Fruit fly (Drosophila melanogaster) whole organism, embryonic: ENCODE measurements around the gene CG6878.

Experiments used
- Ada2b ChIP-seq: fragments of 200-800 bp; sonication (Bioruptor generic); IDR thresholded peaks from 2 replicates; pipeline ENCODE4 v1.3.6; 2022; ENCODE audit warnings: missing biosample characterization, missing genetic modification characterization
- B-H2 ChIP-seq: fragments of 200-800 bp; sonication (Bioruptor generic); optimal IDR thresholded peaks from 2 replicates; lab custom pipeline; 2018; ENCODE audit warnings: missing biosample characterization, mild to moderate bottlenecking, missing genetic modification characterization
- Bteb2 ChIP-seq: fragments of 200-800 bp; sonication (Bioruptor generic); optimal IDR thresholded peaks from 2 replicates; lab custom pipeline; 2016; ENCODE audit warnings: missing biosample characterization, missing genetic modification characterization
- CG10267 ChIP-seq: fragments of 200-800 bp; sonication (Bioruptor generic); optimal IDR thresholded peaks from 2 replicates; lab custom pipeline; 2018; ENCODE audit warnings: missing biosample characterization, mild to moderate bottlenecking, missing genetic modification characterization, moderate library complexity
- CG10431 ChIP-seq: fragments of 200-800 bp; sonication (Bioruptor generic); optimal IDR thresholded peaks from 3 replicates; lab custom pipeline; 2018; ENCODE audit warnings: missing biosample characterization, mild to moderate bottlenecking, missing genetic modification characterization
- CG11456 ChIP-seq: fragments of 200-800 bp; sonication (Bioruptor generic); IDR thresholded peaks from 3 replicates; pipeline ENCODE4 v1.3.6; 2022; ENCODE audit warnings: missing biosample characterization, missing genetic modification characterization
- CG12155 ChIP-seq: fragments of 200-800 bp; sonication (Bioruptor generic); optimal IDR thresholded peaks from 3 replicates; lab custom pipeline; 2016; ENCODE audit warnings: missing biosample characterization, missing genetic modification characterization
- CG12391 ChIP-seq: fragments of 200-800 bp; sonication (Bioruptor generic); optimal IDR thresholded peaks from 3 replicates; lab custom pipeline; 2018; ENCODE audit warnings: missing biosample characterization, mild to moderate bottlenecking, missing genetic modification characterization, moderate library complexity
- CG13287 ChIP-seq: fragments of 200-800 bp; sonication (Bioruptor generic); IDR thresholded peaks from 2 replicates; pipeline ENCODE4 v1.3.6; 2022; ENCODE audit warnings: missing biosample characterization, missing genetic modification characterization; ENCODE audit not compliant: partially characterized antibody
- CG14710 ChIP-seq: fragments of 200-800 bp; sonication (Bioruptor generic); optimal IDR thresholded peaks from 3 replicates; lab custom pipeline; 2019; ENCODE audit warnings: missing biosample characterization, mild to moderate bottlenecking, missing genetic modification characterization, moderate library complexity
- CG15514 ChIP-seq: fragments of 200-800 bp; sonication (Bioruptor generic); optimal IDR thresholded peaks from 3 replicates; lab custom pipeline; 2017; ENCODE audit warnings: missing biosample characterization, missing genetic modification characterization, mild to moderate bottlenecking, moderate library complexity, missing genetic modification reagents
- CG17186 ChIP-seq: fragments of 200-800 bp; sonication (Bioruptor generic); optimal IDR thresholded peaks from 3 replicates; lab custom pipeline; 2017; ENCODE audit warnings: missing biosample characterization, missing genetic modification reagents, missing genetic modification characterization
- CG17361 ChIP-seq: fragments of 200-800 bp; sonication (Bioruptor generic); IDR thresholded peaks from 3 replicates; pipeline ENCODE4 v1.3.6; 2022; ENCODE audit warnings: missing biosample characterization, missing genetic modification characterization
- CG18262 ChIP-seq: fragments of 200-800 bp; optimal IDR thresholded peaks from 3 replicates; lab custom pipeline; 2019; ENCODE audit warnings: missing biosample characterization, mild to moderate bottlenecking, missing genetic modification characterization, moderate library complexity
- CG18476 ChIP-seq: fragments of 200-800 bp; sonication (Bioruptor generic); optimal IDR thresholded peaks from 2 replicates; lab custom pipeline; 2016; ENCODE audit warnings: missing biosample characterization, mild to moderate bottlenecking, missing genetic modification characterization
- CG34224 ChIP-seq: fragments of 200-800 bp; sonication (Bioruptor generic); IDR thresholded peaks from 3 replicates; pipeline ENCODE4 v1.3.6; 2022; ENCODE audit warnings: missing biosample characterization, missing genetic modification characterization; ENCODE audit not compliant: partially characterized antibody
- CG3847 ChIP-seq: fragments of 200-800 bp; sonication (Bioruptor generic); IDR thresholded peaks from 2 replicates; pipeline ENCODE4 v1.3.6; 2022; ENCODE audit warnings: missing biosample characterization, missing genetic modification characterization
- CG7839 ChIP-seq: fragments of 200-800 bp; sonication (Bioruptor generic); optimal IDR thresholded peaks from 3 replicates; lab custom pipeline; 2018; ENCODE audit warnings: missing biosample characterization, mild to moderate bottlenecking, missing genetic modification characterization, moderate library complexity
- CG7987 ChIP-seq: fragments of 200-800 bp; sonication (Bioruptor generic); optimal IDR thresholded peaks from 2 replicates; lab custom pipeline; 2018; ENCODE audit warnings: missing biosample characterization, mild to moderate bottlenecking, missing genetic modification characterization, moderate library complexity
- CG8765 ChIP-seq: fragments of 200-800 bp; sonication (Bioruptor generic); IDR thresholded peaks from 2 replicates; pipeline ENCODE4 v1.3.6; 2022; ENCODE audit warnings: missing biosample characterization, missing genetic modification characterization
- CG9797 ChIP-seq: fragments of 200-800 bp; sonication (Bioruptor generic); optimal IDR thresholded peaks from 3 replicates; lab custom pipeline; 2018; ENCODE audit warnings: missing biosample characterization, mild to moderate bottlenecking, missing genetic modification characterization
- Fer1 ChIP-seq: fragments of 200-800 bp; sonication (Bioruptor generic); optimal IDR thresholded peaks from 2 replicates; lab custom pipeline; 2017; ENCODE audit warnings: missing biosample characterization, mild to moderate bottlenecking, missing genetic modification characterization
- HLH3B ChIP-seq: fragments of 200-800 bp; sonication (Bioruptor generic); IDR thresholded peaks from 2 replicates; pipeline ENCODE4 v1.3.6; 2022; ENCODE audit warnings: missing biosample characterization, missing genetic modification characterization
- HLH4C ChIP-seq: fragments of 200-800 bp; sonication (Bioruptor generic); IDR thresholded peaks from 3 replicates; pipeline ENCODE4 v1.3.6; 2022; ENCODE audit warnings: missing biosample characterization, missing genetic modification characterization; ENCODE audit not compliant: partially characterized antibody
- HmgZ ChIP-seq: fragments of 200-800 bp; sonication (Bioruptor generic); optimal IDR thresholded peaks from 2 replicates; lab custom pipeline; 2018; ENCODE audit warnings: missing biosample characterization, mild to moderate bottlenecking, missing genetic modification characterization
- Hr51 ChIP-seq, 2 experiments: fragments of 200-800 bp; sonication (Bioruptor generic); optimal IDR thresholded peaks; 2 replicates in 1 of 2; 3 replicates in 1 of 2; lab custom pipeline; 2016 to 2018; ENCODE audit warnings: missing biosample characterization in 2 of 2, missing genetic modification characterization in 2 of 2, mild to moderate bottlenecking in 1 of 2, moderate library complexity in 1 of 2
- Side ChIP-seq: fragments of 200-800 bp; sonication (Bioruptor generic); optimal IDR thresholded peaks from 2 replicates; lab custom pipeline; 2016; ENCODE audit warnings: missing biosample characterization, missing genetic modification characterization
- Sry-δ ChIP-seq: fragments of 200-800 bp; sonication (Bioruptor generic); optimal IDR thresholded peaks from 2 replicates; lab custom pipeline; 2016; ENCODE audit warnings: missing biosample characterization, missing genetic modification characterization
- Xrp1 ChIP-seq: fragments of 200-800 bp; sonication (Bioruptor generic); IDR thresholded peaks from 2 replicates; pipeline ENCODE4 v1.3.6; 2022; ENCODE audit warnings: missing biosample characterization, missing genetic modification characterization
- amos ChIP-seq: fragments of 200-800 bp; sonication (Bioruptor generic); IDR thresholded peaks from 2 replicates; pipeline ENCODE4 v1.3.6; 2022; ENCODE audit warnings: missing biosample characterization, missing genetic modification characterization; ENCODE audit not compliant: partially characterized antibody
- caup ChIP-seq: fragments of 200-800 bp; sonication (Bioruptor generic); optimal IDR thresholded peaks from 3 replicates; lab custom pipeline; 2017; ENCODE audit warnings: missing biosample characterization, mild to moderate bottlenecking, missing genetic modification characterization, moderate library complexity; ENCODE audit not compliant: severe bottlenecking
- cg ChIP-seq: fragments of 200-800 bp; sonication (Bioruptor generic); optimal IDR thresholded peaks from 3 replicates; lab custom pipeline; 2019; ENCODE audit warnings: missing biosample characterization, mild to moderate bottlenecking, missing genetic modification characterization, moderate library complexity
- crp ChIP-seq, 2 experiments: fragments of 200-800 bp; sonication (Bioruptor generic); optimal IDR thresholded peaks; 2 replicates in 1 of 2; 3 replicates in 1 of 2; lab custom pipeline; 2017; ENCODE audit warnings: missing biosample characterization in 2 of 2, missing genetic modification characterization in 2 of 2, mild to moderate bottlenecking in 1 of 2, moderate library complexity in 1 of 2
- emc ChIP-seq: fragments of 200-800 bp; sonication (Bioruptor generic); optimal IDR thresholded peaks from 2 replicates; lab custom pipeline; 2016; ENCODE audit warnings: missing biosample characterization, missing genetic modification characterization
- gfzf ChIP-seq: fragments of 200-800 bp; sonication (Bioruptor generic); optimal IDR thresholded peaks from 2 replicates; lab custom pipeline; 2016; ENCODE audit warnings: missing biosample characterization, mild to moderate bottlenecking, missing genetic modification characterization, moderate library complexity
- grau ChIP-seq: fragments of 200-800 bp; optimal IDR thresholded peaks from 3 replicates; lab custom pipeline; 2019; ENCODE audit warnings: missing biosample characterization, mild to moderate bottlenecking, missing genetic modification characterization, moderate library complexity
- gsb-n ChIP-seq: fragments of 200-800 bp; sonication (Bioruptor generic); optimal IDR thresholded peaks from 3 replicates; lab custom pipeline; 2018; ENCODE audit warnings: missing biosample characterization, mild to moderate bottlenecking, missing genetic modification characterization
- insv ChIP-seq, 2 experiments: fragments of 200-800 bp; sonication (Bioruptor generic); optimal IDR thresholded peaks; 3 replicates each; lab custom pipeline; 2016 to 2018; ENCODE audit warnings: missing biosample characterization in 2 of 2, missing genetic modification characterization in 2 of 2
- jumu ChIP-seq: fragments of 200-800 bp; sonication (Bioruptor generic); optimal IDR thresholded peaks from 3 replicates; lab custom pipeline; 2016; ENCODE audit warnings: missing biosample characterization, missing genetic modification characterization
- nmo ChIP-seq: fragments of 200-800 bp; sonication (Bioruptor generic); optimal IDR thresholded peaks from 2 replicates; lab custom pipeline; 2018; ENCODE audit warnings: missing biosample characterization, mild to moderate bottlenecking, missing genetic modification characterization, moderate library complexity
- org-1 ChIP-seq: fragments of 200-800 bp; sonication (Bioruptor generic); optimal IDR thresholded peaks from 2 replicates; lab custom pipeline; 2017; ENCODE audit warnings: missing biosample characterization, missing genetic modification characterization
- pb ChIP-seq: fragments of 200-800 bp; sonication (Bioruptor generic); optimal IDR thresholded peaks from 3 replicates; lab custom pipeline; 2016; ENCODE audit warnings: missing biosample characterization, missing genetic modification characterization
- sisA ChIP-seq: fragments of 200-800 bp; sonication (Bioruptor generic); IDR thresholded peaks from 2 replicates; pipeline ENCODE4 v1.3.6; 2022; ENCODE audit warnings: missing biosample characterization, missing genetic modification characterization
- slbo ChIP-seq: fragments of 200-800 bp; sonication (Bioruptor generic); IDR thresholded peaks from 2 replicates; pipeline ENCODE4 v1.3.6; 2022; ENCODE audit warnings: missing biosample characterization, missing genetic modification characterization
- slou ChIP-seq: fragments of 200-800 bp; sonication (Bioruptor generic); optimal IDR thresholded peaks from 3 replicates; lab custom pipeline; 2016; ENCODE audit warnings: missing biosample characterization, missing genetic modification characterization
- sug ChIP-seq: fragments of 200-800 bp; optimal IDR thresholded peaks from 2 replicates; lab custom pipeline; 2019; ENCODE audit warnings: missing biosample characterization, mild to moderate bottlenecking, missing genetic modification characterization, moderate library complexity
- twi ChIP-seq: fragments of 200-800 bp; optimal IDR thresholded peaks from 2 replicates; lab custom pipeline; 2019; ENCODE audit warnings: missing biosample characterization, mild to moderate bottlenecking, missing genetic modification characterization, moderate library complexity
- usp ChIP-seq: fragments of >200 bp; optimal IDR thresholded peaks from 2 replicates; lab custom pipeline; 2017; ENCODE audit warnings: missing biosample characterization, missing genetic modification characterization
- vvl ChIP-seq: fragments of 200-800 bp; sonication (Bioruptor generic); IDR thresholded peaks from 2 replicates; pipeline ENCODE4 v1.3.6; 2022; ENCODE audit warnings: missing biosample characterization, missing genetic modification characterization

The CG6878 gene

dm6 chr3L:15161549-15161948 lies at the start of gene CG6878:
Gene CG6878 (plus strand): TSS chr3L:15161817.
- TF ChIP-seq CG3847 (GFP tag; lab: Robert Waterston, UW) (peak; percentile 49; the same call in 1 of the 2 replicates), CG18476 (no peak), CG7839 (tag; lab: Kevin White, UChicago) (peak; percentile 27), CG10431 (GFP tag; lab: Kevin White, UChicago) (peak; percentile 36), amos (peak; percentile 47; the same call in 1 of the 2 replicates), gfzf (GFP tag; lab: Kevin White, UChicago) (peak; percentile 6), pb (GFP tag; lab: Kevin White, UChicago) (no peak), Bteb2 (GFP tag; lab: Kevin White, UChicago) (no peak), grau (tag; lab: Kevin White, UChicago) (peak; percentile 38), cg (GFP tag; lab: Kevin White, UChicago) (peak; percentile 94), slbo (GFP tag; lab: Robert Waterston, UW) (peak; percentile 14; the same call in 1 of the 2 replicates), CG17361 (GFP tag; lab: Robert Waterston, UW) (no peak), Side (GFP tag; lab: Kevin White, UChicago) (no peak), CG13287 (peak; percentile 46; the same call in 1 of the 2 replicates), CG18262 (tag; lab: Kevin White, UChicago) (peak; percentile 21), caup (GFP tag; lab: Kevin White, UChicago) (peak; percentile 43), sug (tag; lab: Kevin White, UChicago) (peak; percentile 55), crp (GFP tag; optimal IDR thresholded peaks at IDR 0.05; lab: Kevin White, UChicago) (peak in 1 of 2 experiments; percentile 76), CG12155 (GFP tag; lab: Kevin White, UChicago) (peak; percentile 70), Xrp1 (0 out of 2 replicates have a peak, but pooled peaks have one; percentile 8), CG17186 (GFP tag; lab: Kevin White, UChicago) (peak; percentile 32), Sry-δ (peak; percentile 16), HLH3B (GFP tag; lab: Robert Waterston, UW) (no peak), slou (GFP tag; lab: Kevin White, UChicago) (no peak), HLH4C (GFP tag; lab: Robert Waterston, UW) (peak; percentile 18; the same call in 1 of the 3 replicates), B-H2 (peak; percentile 52), org-1 (GFP tag; lab: Kevin White, UChicago) (no peak), CG10267 (tag; lab: Kevin White, UChicago) (peak; percentile 46), CG7987 (GFP tag; lab: Kevin White, UChicago) (peak; percentile 56), CG8765 (GFP tag; lab: Robert Waterston, UW) (no peak), usp (GFP tag; lab: Kevin White, UChicago) (no peak), insv (GFP tag; optimal IDR thresholded peaks at IDR 0.05; lab: Kevin White, UChicago) (peak in 1 of 2 experiments; percentile 31), nmo (GFP tag; lab: Kevin White, UChicago) (peak; percentile 43), sisA (GFP tag; lab: Robert Waterston, UW) (no peak; the same call in 1 of the 2 replicates), CG11456 (GFP tag; lab: Robert Waterston, UW) (peak; percentile 70; the same call in 2 of the 3 replicates), CG14710 (tag; lab: Kevin White, UChicago) (peak; percentile 53), CG34224 (GFP tag; lab: Robert Waterston, UW) (0 out of 3 replicates have a peak, but pooled peaks have one; percentile 29), Hr51 (GFP tag; optimal IDR thresholded peaks at IDR 0.05; lab: Kevin White, UChicago) (peak in 1 of 2 experiments; percentile 29), CG9797 (GFP tag; lab: Kevin White, UChicago) (peak; percentile 33), CG15514 (GFP tag; lab: Kevin White, UChicago) (peak; percentile 67), CG12391 (tag; lab: Kevin White, UChicago) (peak; percentile 29), Ada2b (GFP tag; lab: Robert Waterston, UW) (no peak), Fer1 (GFP tag; lab: Kevin White, UChicago) (peak; percentile 44), twi (tag; lab: Kevin White, UChicago) (no peak), HmgZ (tag; lab: Kevin White, UChicago) (peak; percentile 69), emc (GFP tag; lab: Kevin White, UChicago) (no peak), gsb-n (peak; percentile 30), jumu (GFP tag; lab: Kevin White, UChicago) (no peak), vvl (GFP tag; lab: Robert Waterston, UW) (peak; percentile 45)
